Fruit fly (Drosophila melanogaster): Measurements from ENCODE around the gene Corp.

Corp gene

DNA sequence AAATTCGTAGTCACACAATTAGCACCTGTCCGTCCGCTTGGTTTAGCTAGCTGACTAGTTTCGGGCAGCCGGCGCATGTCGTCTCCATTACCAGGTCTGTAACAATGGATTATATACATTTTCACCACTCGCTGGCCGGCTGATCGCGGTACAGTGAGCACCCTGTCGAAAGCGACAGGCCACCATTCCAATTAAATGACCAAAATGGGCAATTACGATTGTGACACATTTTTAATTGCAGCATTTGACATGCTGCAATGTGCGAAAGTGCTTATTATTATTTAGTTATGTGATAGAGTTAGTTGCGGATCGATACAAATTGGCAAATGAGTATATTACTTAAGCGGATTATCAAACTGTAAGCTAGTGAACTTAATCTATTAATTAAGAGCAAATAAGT is 8.0 kb downstream of the Corp start (continued):
- TF ChIP-seq CG17912 (GFP tag; optimal IDR thresholded peaks at IDR 0.05) (no peak), CG31388 (GFP tag; optimal IDR thresholded peaks at IDR 0.05) (no peak), nmo (GFP tag; optimal IDR thresholded peaks at IDR 0.05) (no peak), pum (GFP tag; optimal IDR thresholded peaks at IDR 0.05) (no peak), hkb (optimal IDR thresholded peaks at IDR 0.05) (no peak), hkb (GFP tag; IDR thresholded peaks at IDR 0.05) (no peak), schlank (tag; optimal IDR thresholded peaks at IDR 0.05) (no peak), CG15479 (GFP tag; optimal IDR thresholded peaks at IDR 0.05) (no peak), croc (GFP tag; conservative IDR thresholded peaks at IDR 0.05) (no peak), Atf6 (GFP tag; IDR thresholded peaks at IDR 0.05) (no peak), CG9215 (GFP tag; IDR thresholded peaks at IDR 0.05) (no peak), CG16779 (GFP tag; IDR thresholded peaks at IDR 0.05) (no peak), bigmax (GFP tag; optimal IDR thresholded peaks at IDR 0.05) (no peak), CG33213 (GFP tag; optimal IDR thresholded peaks at IDR 0.05) (no peak), ken (GFP tag; IDR thresholded peaks at IDR 0.05) (no peak), prd (optimal IDR thresholded peaks at IDR 0.05) (no peak), prd (GFP tag; IDR thresholded peaks at IDR 0.05) (peak; percentile 18; the same call in 1 of the 3 replicates), Lhr (GFP tag; optimal IDR thresholded peaks at IDR 0.05) (no peak), br (optimal IDR thresholded peaks at IDR 0.05) (no peak), ind (GFP tag; optimal IDR thresholded peaks at IDR 0.05) (peak; percentile 34), CG3163 (GFP tag; optimal IDR thresholded peaks at IDR 0.05) (no peak), CG9932 (GFP tag; IDR thresholded peaks at IDR 0.05) (peak; percentile 25; the same call in 1 of the 2 replicates), CG15073 (GFP tag; optimal IDR thresholded peaks at IDR 0.05) (no peak), CG17385 (GFP tag; optimal IDR thresholded peaks at IDR 0.05) (no peak), CG9817 (tag; optimal IDR thresholded peaks at IDR 0.05) (no peak), ssp (GFP tag; IDR thresholded peaks at IDR 0.05) (no peak), cas (GFP tag; IDR thresholded peaks at IDR 0.05) (no peak), CG6272 (GFP tag; IDR thresholded peaks at IDR 0.05) (no peak), E2f2 (GFP tag; IDR thresholded peaks at IDR 0.05) (no peak), dmrt11E (tag; optimal IDR thresholded peaks at IDR 0.05) (no peak), CG30403 (GFP tag; optimal IDR thresholded peaks at IDR 0.05) (peak; percentile 21), ac (GFP tag; optimal IDR thresholded peaks at IDR 0.05) (no peak), Fer1 (GFP tag; optimal IDR thresholded peaks at IDR 0.05) (no peak), NC2α (GFP tag; optimal IDR thresholded peaks at IDR 0.05) (no peak), emc (GFP tag; optimal IDR thresholded peaks at IDR 0.05) (no peak), CG8944 (GFP tag; optimal IDR thresholded peaks at IDR 0.05) (no peak), zfh1 (GFP tag; IDR thresholded peaks at IDR 0.05) (no peak), HmgD (GFP tag; optimal IDR thresholded peaks at IDR 0.05) (no peak), Ravus (GFP tag; IDR thresholded peaks at IDR 0.05) (no peak), Meics (GFP tag; optimal IDR thresholded peaks at IDR 0.05) (no peak), Sox100B (GFP tag; optimal IDR thresholded peaks at IDR 0.05) (no peak), Dad (GFP tag; optimal IDR thresholded peaks at IDR 0.05) (no peak), Chrac-16 (GFP tag; optimal IDR thresholded peaks at IDR 0.05) (no peak), CG11398 (GFP tag; optimal IDR thresholded peaks at IDR 0.05) (no peak), p53 (GFP tag; optimal IDR thresholded peaks at IDR 0.05) (no peak), slbo (GFP tag; IDR thresholded peaks at IDR 0.05) (peak; percentile 37), insv (GFP tag; optimal IDR thresholded peaks at IDR 0.05) (no peak), wek (GFP tag; optimal IDR thresholded peaks at IDR 0.05) (no peak), CG6175 (GFP tag; IDR thresholded peaks at IDR 0.05) (no peak), Sin3A (optimal IDR thresholded peaks at IDR 0.05) (no peak), hbn (GFP tag; IDR thresholded peaks at IDR 0.05; ENCODE audit: partially characterized antibody) (no peak), CG4707 (GFP tag; optimal IDR thresholded peaks at IDR 0.05) (no peak)
